Worm (Caenorhabditis elegans): ENCODE measurements around the gene cyb-1.

DNA sequence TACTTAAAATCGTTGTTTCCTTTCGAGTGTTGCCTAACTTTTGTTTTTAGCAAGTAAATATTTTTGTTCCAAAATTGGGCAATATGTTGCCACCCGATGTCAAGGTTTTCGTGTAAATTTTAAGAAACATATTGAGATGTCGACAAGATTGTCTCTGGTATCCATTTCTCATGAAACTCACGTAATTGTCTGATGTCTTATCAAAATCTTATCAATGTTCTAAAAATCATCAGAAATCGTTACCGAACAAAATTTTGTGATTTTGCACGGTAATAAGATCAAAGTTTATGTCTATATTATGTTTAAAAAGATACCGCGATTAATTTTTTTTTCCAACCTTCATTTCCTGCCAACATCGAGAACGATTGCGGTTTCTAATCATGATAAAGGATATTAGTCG lies 36.0 kb upstream of the cyb-1 start:
- TF ChIP-seq F13H6.1 (tag; optimal IDR thresholded peaks at IDR 0.05) (no peak), ceh-14 (tag; optimal IDR thresholded peaks at IDR 0.05) (no peak), hlh-8 (tag; optimal IDR thresholded peaks at IDR 0.05) (no peak), ama-1 (optimal IDR thresholded peaks at IDR 0.05) (no peak), nhr-11 (tag; optimal IDR thresholded peaks at IDR 0.05) (no peak), elt-2 (tag; optimal IDR thresholded peaks at IDR 0.05) (no peak)
